Worm (Caenorhabditis elegans) whole organism, L1 larva: ENCODE data around the gene mcm-7.

Experiments
- Y116A8C.19 ChIP-seq: sonication (generic microtip); optimal IDR thresholded peaks from 2 replicates; lab custom pipeline; 2016; ENCODE audit warnings: missing compliant biosample characterization, missing genetic modification characterization, borderline replicate concordance
- alr-1 ChIP-seq: fragments of 200-800 bp; sonication (Bioruptor generic); optimal IDR thresholded peaks from 2 replicates; lab custom pipeline; 2018; ENCODE audit warnings: borderline replicate concordance, mild to moderate bottlenecking, missing genetic modification characterization, missing compliant biosample characterization
- egl-27 ChIP-seq, 2 experiments: fragments of 150-350 bp in 1 of 2; sonication (generic microtip); optimal IDR thresholded peaks; 3 replicates each; lab custom pipeline; 2017 to 2018; ENCODE audit warnings: missing biosample characterization in 2 of 2, missing genetic modification characterization in 2 of 2, missing genetic modification reagents in 2 of 2
- lin-13 ChIP-seq: fragments of 150-350 bp; optimal IDR thresholded peaks from 2 replicates; lab custom pipeline; 2014; ENCODE audit warnings: missing biosample characterization, missing genetic modification reagents, missing genetic modification characterization
- lsy-2 ChIP-seq, 2 experiments: fragments of 150-350 bp; optimal IDR thresholded peaks; 2 replicates each; lab custom pipeline; 2014; ENCODE audit warnings: missing biosample characterization in 2 of 2, missing genetic modification characterization in 2 of 2
- nhr-28 ChIP-seq: fragments of 150-350 bp; optimal IDR thresholded peaks from 2 replicates; lab custom pipeline; 2014; ENCODE audit warnings: missing biosample characterization, missing genetic modification characterization
- nhr-84 ChIP-seq: sonication (generic microtip); optimal IDR thresholded peaks from 2 replicates; lab custom pipeline; 2017; ENCODE audit warnings: missing biosample characterization, missing genetic modification characterization
- nhr-90 ChIP-seq: sonication (generic microtip); optimal IDR thresholded peaks from 2 replicates; lab custom pipeline; 2016; ENCODE audit warnings: mild to moderate bottlenecking, missing genetic modification characterization, missing compliant biosample characterization; ENCODE audit not compliant: poor library complexity
- skn-1 ChIP-seq: fragments of 150-350 bp; optimal IDR thresholded peaks from 2 replicates; lab custom pipeline; 2014; ENCODE audit warnings: missing biosample characterization, missing genetic modification characterization
- sptf-1 ChIP-seq: fragments of 150-350 bp; optimal IDR thresholded peaks from 2 replicates; lab custom pipeline; 2014; ENCODE audit warnings: missing biosample characterization, missing genetic modification characterization
- unc-62 ChIP-seq: fragments of 150-350 bp; optimal IDR thresholded peaks from 2 replicates; lab custom pipeline; 2014; ENCODE audit warnings: missing biosample characterization, missing genetic modification reagents, missing genetic modification characterization
- unc-98 ChIP-seq: fragments of 200-800 bp; sonication (Bioruptor generic); IDR thresholded peaks from 2 replicates; pipeline ENCODE4 v1.3.6; 2022; ENCODE audit warnings: missing genetic modification characterization, missing compliant biosample characterization

DNA sequence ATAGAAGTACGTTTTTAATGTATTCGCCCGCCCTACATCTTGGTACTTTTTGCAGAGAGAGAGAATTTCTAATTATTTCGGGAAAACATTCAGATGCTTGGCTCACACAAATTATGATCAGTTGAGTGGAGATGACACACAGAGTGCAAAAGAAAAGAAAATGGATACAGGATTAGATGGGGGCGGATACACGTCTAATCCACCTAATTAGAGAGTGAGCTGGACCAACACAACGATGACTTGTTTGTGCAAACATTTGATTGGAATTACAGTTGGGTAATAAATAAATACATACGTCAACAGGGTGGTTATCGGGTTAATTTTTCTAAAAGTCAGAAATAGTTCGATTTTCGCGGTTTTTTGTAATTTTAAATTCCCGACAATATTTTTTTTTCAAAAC lies 12.2 kb downstream of the mcm-7 start:
- TF ChIP-seq nhr-84 (tag; lab: Kevin White, UChicago) = no peak
- no peak for TF ChIP-seq unc-98 (GFP tag; lab: Robert Waterston, UW)
- TF ChIP-seq egl-27 (tag; optimal IDR thresholded peaks at IDR 0.05; lab: Kevin White, UChicago) = no peak
- no peak for TF ChIP-seq nhr-90 (tag; lab: Kevin White, UChicago)
- no peak for TF ChIP-seq unc-62 (GFP tag; lab: Kevin White, UChicago)
- TF ChIP-seq nhr-28 (tag; lab: Kevin White, UChicago) = no peak
- no peak for TF ChIP-seq lsy-2 (tag; optimal IDR thresholded peaks at IDR 0.05; lab: Kevin White, UChicago)
- TF ChIP-seq sptf-1 = no peak
- TF ChIP-seq alr-1 (tag; lab: Kevin White, UChicago) = no peak
- no peak for TF ChIP-seq Y116A8C.19 (tag; lab: Kevin White, UChicago)
- no peak for TF ChIP-seq lin-13 (GFP tag; lab: Kevin White, UChicago)
- TF ChIP-seq skn-1 (tag; lab: Kevin White, UChicago) = no peak
